Worm (Caenorhabditis elegans): Measurements from ENCODE around the gene clec-215.

DNA sequence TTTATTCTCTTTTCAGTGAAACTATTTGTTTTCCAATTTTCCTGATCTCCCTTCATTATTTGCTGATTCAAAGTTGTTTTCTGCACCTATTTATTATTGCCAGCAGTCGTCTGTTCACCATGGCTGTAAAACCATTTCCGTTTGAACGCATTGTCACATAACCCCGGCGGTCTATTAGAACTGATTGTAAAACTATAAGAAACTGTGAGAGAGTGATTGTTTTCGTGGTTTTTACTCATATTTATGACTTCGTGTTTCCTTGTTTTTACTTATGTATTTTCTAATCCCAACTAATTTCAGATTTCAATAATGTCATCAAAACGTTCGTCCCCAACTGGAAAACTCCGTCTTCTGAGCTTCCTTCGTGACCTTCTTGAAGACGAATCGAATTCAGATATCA lies 49.2 kb upstream of the clec-215 start, which contains the start of gene F19F10.1:
- TF ChIP-seq nhr-237 (tag; optimal IDR thresholded peaks at IDR 0.05) (no peak), ztf-1 (GFP tag; conservative IDR thresholded peaks at IDR 0.05) (no peak)

Data from whole organism, L2 larva.